Fruit fly (Drosophila melanogaster) whole organism, embryonic: ENCODE measurements around the gene CG44094.

ENCODE experiments used
- Atf-2 ChIP-seq: fragments of 200-800 bp; sonication (Bioruptor generic); optimal IDR thresholded peaks from 2 replicates; lab custom pipeline; 2016; ENCODE audit warnings: missing biosample characterization, missing genetic modification characterization
- Atf3 ChIP-seq: fragments of 200-800 bp; sonication (Bioruptor generic); optimal IDR thresholded peaks from 3 replicates; lab custom pipeline; 2016; ENCODE audit warnings: missing biosample characterization, missing genetic modification characterization
- Blimp-1 ChIP-seq: fragments of 200-800 bp; sonication (Bioruptor generic); optimal IDR thresholded peaks from 3 replicates; lab custom pipeline; 2018; ENCODE audit warnings: missing biosample characterization, missing genetic modification characterization, mild to moderate bottlenecking, moderate library complexity, missing genetic modification reagents
- CG10431 ChIP-seq: fragments of 200-800 bp; sonication (Bioruptor generic); optimal IDR thresholded peaks from 3 replicates; lab custom pipeline; 2018; ENCODE audit warnings: missing biosample characterization, mild to moderate bottlenecking, missing genetic modification characterization
- CG10654 ChIP-seq: fragments of 200-800 bp; sonication (Bioruptor generic); optimal IDR thresholded peaks from 2 replicates; lab custom pipeline; 2016; ENCODE audit warnings: missing biosample characterization, missing genetic modification characterization
- CG12155 ChIP-seq: fragments of 200-800 bp; sonication (Bioruptor generic); optimal IDR thresholded peaks from 3 replicates; lab custom pipeline; 2016; ENCODE audit warnings: missing biosample characterization, missing genetic modification characterization
- CG13624 ChIP-seq: fragments of 200-800 bp; sonication (Bioruptor generic); optimal IDR thresholded peaks from 2 replicates; lab custom pipeline; 2016; ENCODE audit warnings: missing biosample characterization, missing genetic modification characterization
- CG13775 ChIP-seq: fragments of 200-800 bp; sonication (Bioruptor generic); optimal IDR thresholded peaks from 3 replicates; lab custom pipeline; 2017; ENCODE audit warnings: missing biosample characterization, mild to moderate bottlenecking, missing genetic modification characterization
- CG14710 ChIP-seq: fragments of 200-800 bp; sonication (Bioruptor generic); optimal IDR thresholded peaks from 3 replicates; lab custom pipeline; 2019; ENCODE audit warnings: missing biosample characterization, mild to moderate bottlenecking, missing genetic modification characterization, moderate library complexity
- CG15514 ChIP-seq: fragments of 200-800 bp; sonication (Bioruptor generic); optimal IDR thresholded peaks from 3 replicates; lab custom pipeline; 2017; ENCODE audit warnings: missing biosample characterization, missing genetic modification characterization, mild to moderate bottlenecking, moderate library complexity, missing genetic modification reagents
- CG15601 ChIP-seq: fragments of 200-800 bp; sonication (Bioruptor generic); optimal IDR thresholded peaks from 3 replicates; lab custom pipeline; 2019; ENCODE audit warnings: missing biosample characterization, mild to moderate bottlenecking, missing genetic modification characterization, moderate library complexity
- CG1603 ChIP-seq: fragments of 200-800 bp; sonication (Bioruptor generic); optimal IDR thresholded peaks from 2 replicates; lab custom pipeline; 2019; ENCODE audit warnings: missing biosample characterization, mild to moderate bottlenecking, missing genetic modification characterization, moderate library complexity
- CG16813 ChIP-seq: fragments of 200-800 bp; sonication (Bioruptor generic); IDR thresholded peaks from 3 replicates; pipeline ENCODE4 v1.3.6; 2022; ENCODE audit warnings: missing biosample characterization, missing genetic modification characterization; ENCODE audit not compliant: partially characterized antibody
- CG17186 ChIP-seq: fragments of 200-800 bp; sonication (Bioruptor generic); optimal IDR thresholded peaks from 3 replicates; lab custom pipeline; 2017; ENCODE audit warnings: missing biosample characterization, missing genetic modification reagents, missing genetic modification characterization
- CG18619 ChIP-seq: fragments of 200-800 bp; sonication (Bioruptor generic); optimal IDR thresholded peaks from 3 replicates; lab custom pipeline; 2017; ENCODE audit warnings: missing biosample characterization, mild to moderate bottlenecking, missing genetic modification characterization
- CG2120 ChIP-seq: fragments of 200-800 bp; sonication (Bioruptor generic); optimal IDR thresholded peaks from 3 replicates; lab custom pipeline; 2016; ENCODE audit warnings: missing biosample characterization, missing genetic modification characterization
- CG2202 ChIP-seq: fragments of 200-800 bp; sonication (Bioruptor generic); optimal IDR thresholded peaks from 2 replicates; lab custom pipeline; 2018; ENCODE audit warnings: missing biosample characterization, mild to moderate bottlenecking, missing genetic modification characterization
- CG2712 ChIP-seq: fragments of 200-800 bp; optimal IDR thresholded peaks from 3 replicates; lab custom pipeline; 2019; ENCODE audit warnings: missing biosample characterization, mild to moderate bottlenecking, missing genetic modification characterization, moderate library complexity
- CG30020 ChIP-seq: fragments of 200-800 bp; optimal IDR thresholded peaks from 2 replicates; lab custom pipeline; 2019; ENCODE audit warnings: missing biosample characterization, mild to moderate bottlenecking, missing genetic modification characterization, moderate library complexity
- CG33213 ChIP-seq: fragments of 200-800 bp; sonication (Bioruptor generic); optimal IDR thresholded peaks from 3 replicates; lab custom pipeline; 2016; ENCODE audit warnings: missing biosample characterization, missing genetic modification characterization
- CG3726 ChIP-seq: fragments of 200-800 bp; sonication (Bioruptor generic); IDR thresholded peaks from 3 replicates; pipeline ENCODE4, ENCODE4 v1.3.6; 2022; ENCODE audit warnings: missing biosample characterization, missing genetic modification characterization
- CG6854 ChIP-seq: fragments of 200-800 bp; sonication (Bioruptor generic); optimal IDR thresholded peaks from 3 replicates; lab custom pipeline; 2017; ENCODE audit warnings: missing biosample characterization, mild to moderate bottlenecking, missing genetic modification characterization
- CG9817 ChIP-seq: fragments of 200-800 bp; sonication (Bioruptor generic); optimal IDR thresholded peaks from 2 replicates; lab custom pipeline; 2018; ENCODE audit warnings: missing biosample characterization, mild to moderate bottlenecking, missing genetic modification characterization, moderate library complexity
- CHES-1-like ChIP-seq: fragments of 200-800 bp; sonication (Bioruptor generic); optimal IDR thresholded peaks from 2 replicates; lab custom pipeline; 2016; ENCODE audit warnings: missing biosample characterization, missing genetic modification characterization
- D ChIP-seq, 2 experiments: fragments of 200-800 bp in 1 of 2; fragments of >200 bp in 1 of 2; sonication (Bioruptor generic) in 1 of 2; optimal IDR thresholded peaks; 2 replicates in 1 of 2; 3 replicates in 1 of 2; lab custom pipeline; 2017; ENCODE audit warnings: mild to moderate bottlenecking in 1 of 2, missing biosample characterization in 1 of 2, missing genetic modification characterization in 1 of 2, missing genetic modification reagents in 1 of 2
- Dll ChIP-seq: fragments of 200-800 bp; sonication (Bioruptor generic); IDR thresholded peaks from 4 replicates; pipeline ENCODE4 v1.3.6; 2022; ENCODE audit warnings: missing biosample characterization, missing genetic modification characterization; ENCODE audit not compliant: partially characterized antibody
- ERR ChIP-seq: fragments of 200-800 bp; sonication (Bioruptor generic); optimal IDR thresholded peaks from 2 replicates; lab custom pipeline; 2016; ENCODE audit warnings: missing biosample characterization, missing genetic modification characterization
- Gug ChIP-seq: fragments of 200-800 bp; sonication (Bioruptor generic); IDR thresholded peaks from 4 replicates; pipeline ENCODE4 v1.3.6; 2022; ENCODE audit warnings: missing biosample characterization, missing genetic modification characterization
- Hr39 ChIP-seq: fragments of >200 bp; optimal IDR thresholded peaks from 2 replicates; lab custom pipeline; 2017
- Lpt ChIP-seq: fragments of >200 bp; optimal IDR thresholded peaks from 2 replicates; lab custom pipeline; 2018; ENCODE audit warnings: missing biosample characterization, missing genetic modification characterization
- Mad ChIP-seq: fragments of 200-800 bp; sonication (Bioruptor generic); optimal IDR thresholded peaks from 2 replicates; lab custom pipeline; 2016; ENCODE audit warnings: missing biosample characterization, missing genetic modification characterization
- PHDP ChIP-seq: fragments of 200-800 bp; sonication (Bioruptor generic); optimal IDR thresholded peaks from 3 replicates; lab custom pipeline; 2018; ENCODE audit warnings: missing biosample characterization, mild to moderate bottlenecking, missing genetic modification characterization, moderate library complexity
- Ravus ChIP-seq: fragments of 200-800 bp; sonication (Bioruptor generic); IDR thresholded peaks from 2 replicates; pipeline ENCODE4 v1.3.6; 2022; ENCODE audit warnings: missing biosample characterization, missing genetic modification characterization
- Rx ChIP-seq: fragments of 200-800 bp; sonication (Bioruptor generic); IDR thresholded peaks from 2 replicates; pipeline ENCODE4 v1.3.6; 2022; ENCODE audit warnings: missing biosample characterization, missing genetic modification characterization
- Ssrp ChIP-seq: fragments of 200-800 bp; sonication (Bioruptor generic); optimal IDR thresholded peaks from 2 replicates; lab custom pipeline; 2018; ENCODE audit warnings: missing biosample characterization, mild to moderate bottlenecking, missing genetic modification characterization, moderate library complexity
- cas ChIP-seq: fragments of 200-800 bp; sonication (Bioruptor generic); IDR thresholded peaks from 2 replicates; pipeline ENCODE4 v1.3.6; 2022; ENCODE audit warnings: missing biosample characterization, missing genetic modification characterization
- chif ChIP-seq, 2 experiments: fragments of 200-800 bp; sonication (Bioruptor generic); optimal IDR thresholded peaks; 3 replicates each; lab custom pipeline; 2016; ENCODE audit warnings: missing biosample characterization in 2 of 2, missing genetic modification characterization in 2 of 2
- da ChIP-seq: fragments of 200-800 bp; sonication (Bioruptor generic); optimal IDR thresholded peaks from 2 replicates; lab custom pipeline; 2016; ENCODE audit warnings: missing biosample characterization, missing genetic modification characterization
- dm ChIP-seq: fragments of 200-800 bp; sonication (Bioruptor generic); optimal IDR thresholded peaks from 3 replicates; lab custom pipeline; 2016; ENCODE audit warnings: missing biosample characterization, missing genetic modification characterization
- grn ChIP-seq: fragments of 200-800 bp; sonication (Bioruptor generic); optimal IDR thresholded peaks from 3 replicates; lab custom pipeline; 2017; ENCODE audit warnings: missing biosample characterization, missing genetic modification characterization
- jumu ChIP-seq: fragments of 200-800 bp; sonication (Bioruptor generic); optimal IDR thresholded peaks from 3 replicates; lab custom pipeline; 2016; ENCODE audit warnings: missing biosample characterization, missing genetic modification characterization
- mam ChIP-seq: fragments of 200-800 bp; sonication (Bioruptor generic); optimal IDR thresholded peaks from 3 replicates; lab custom pipeline; 2016; ENCODE audit warnings: missing biosample characterization, missing genetic modification characterization
- phol ChIP-seq: fragments of 200-800 bp; sonication (Bioruptor generic); optimal IDR thresholded peaks from 3 replicates; lab custom pipeline; 2018; ENCODE audit warnings: missing biosample characterization, mild to moderate bottlenecking, missing genetic modification characterization, moderate library complexity
- pnt ChIP-seq: fragments of 200-800 bp; sonication (Bioruptor generic); optimal IDR thresholded peaks from 3 replicates; lab custom pipeline; 2016; ENCODE audit warnings: missing biosample characterization, missing genetic modification characterization
- salm ChIP-seq: fragments of 200-800 bp; sonication (Bioruptor generic); optimal IDR thresholded peaks from 2 replicates; lab custom pipeline; 2018; ENCODE audit warnings: missing biosample characterization, mild to moderate bottlenecking, missing genetic modification characterization
- slou ChIP-seq: fragments of 200-800 bp; sonication (Bioruptor generic); optimal IDR thresholded peaks from 3 replicates; lab custom pipeline; 2016; ENCODE audit warnings: missing biosample characterization, missing genetic modification characterization
- sob ChIP-seq: fragments of 200-800 bp; sonication (Bioruptor generic); IDR thresholded peaks from 2 replicates; pipeline ENCODE4 v1.3.6; 2022; ENCODE audit warnings: missing biosample characterization, missing genetic modification characterization
- sqz ChIP-seq: fragments of 200-800 bp; sonication (Bioruptor generic); optimal IDR thresholded peaks from 3 replicates; lab custom pipeline; 2018; ENCODE audit warnings: missing biosample characterization, mild to moderate bottlenecking, missing genetic modification characterization
- zfh1 ChIP-seq: fragments of 200-800 bp; sonication (Bioruptor generic); IDR thresholded peaks from 3 replicates; pipeline ENCODE4 v1.3.6; 2022; ENCODE audit warnings: missing biosample characterization, missing genetic modification characterization

CG44094 gene

dm6 chr3R:14608892-14609692, 32.7 kb upstream of the CG44094 start, which contains the start of gene CG14853 (continued):
- peak; percentile 83 for TF ChIP-seq CG15601 (tag; lab: Kevin White, UChicago)
- peak; percentile 92 for TF ChIP-seq Ssrp (tag; lab: Kevin White, UChicago)
- TF ChIP-seq sob (GFP tag; lab: Robert Waterston, UW): peak; percentile 66
- TF ChIP-seq Dll (GFP tag; lab: Robert Waterston, UW): no peak
- TF ChIP-seq CG12155: peak; percentile 73
- TF ChIP-seq CG2202 (tag; lab: Kevin White, UChicago): peak; percentile 12
- no peak for TF ChIP-seq CG13624
- peak; percentile 48 for TF ChIP-seq CG9817 (tag; lab: Kevin White, UChicago)
- TF ChIP-seq CG13775 (GFP tag; lab: Kevin White, UChicago): peak; percentile 71
- TF ChIP-seq slou (GFP tag; lab: Kevin White, UChicago): peak; percentile 68
- TF ChIP-seq Atf3 (GFP tag; lab: Kevin White, UChicago): no peak
- TF ChIP-seq grn (GFP tag; lab: Kevin White, UChicago): peak; percentile 34
- peak; percentile 3 for TF ChIP-seq CHES-1-like
- TF ChIP-seq PHDP: peak; percentile 94
- peak; percentile 83 for TF ChIP-seq phol (tag; lab: Kevin White, UChicago)
- no peak for TF ChIP-seq da (GFP tag; lab: Kevin White, UChicago)
- TF ChIP-seq CG17186: peak; percentile 40
- no peak for TF ChIP-seq CG30020
- 0 out of 2 replicates have a peak, but pooled peaks have one; percentile 21 for TF ChIP-seq cas (GFP tag; lab: Robert Waterston, UW)
- peak; percentile 77 for TF ChIP-seq CG2120 (GFP tag; lab: Kevin White, UChicago)
- no peak for TF ChIP-seq ERR (GFP tag; lab: Kevin White, UChicago)
- TF ChIP-seq Lpt (GFP tag; lab: Kevin White, UChicago): no peak
- TF ChIP-seq D (optimal IDR thresholded peaks at IDR 0.05; lab: Kevin White, UChicago): no peak
- peak; percentile 52 for TF ChIP-seq D (GFP tag; optimal IDR thresholded peaks at IDR 0.05; lab: Kevin White, UChicago)
- no peak for TF ChIP-seq CG3726 (GFP tag; lab: Robert Waterston, UW)
- no peak for TF ChIP-seq Hr39
- TF ChIP-seq Mad (GFP tag; lab: Kevin White, UChicago): no peak
- no peak for TF ChIP-seq salm (tag; lab: Kevin White, UChicago)
- TF ChIP-seq CG15514 (GFP tag; lab: Kevin White, UChicago): peak; percentile 64
- TF ChIP-seq CG18619 (GFP tag; lab: Kevin White, UChicago): peak; percentile 73
- no peak for TF ChIP-seq CG16813 (GFP tag; lab: Robert Waterston, UW)
- no peak for TF ChIP-seq CG33213 (GFP tag; lab: Kevin White, UChicago)
- TF ChIP-seq Gug (GFP tag; lab: Robert Waterston, UW): peak; percentile 52; the same call in 2 of the 4 replicates
- peak; percentile 45 for TF ChIP-seq CG14710 (tag; lab: Kevin White, UChicago)
- peak; percentile 39 for TF ChIP-seq mam (GFP tag; lab: Kevin White, UChicago)
- peak; percentile 77 for TF ChIP-seq zfh1 (GFP tag; lab: Robert Waterston, UW)
- TF ChIP-seq Blimp-1 (GFP tag; lab: Kevin White, UChicago): peak; percentile 77
- TF ChIP-seq dm (GFP tag; lab: Kevin White, UChicago): no peak
- peak; percentile 4 to 14 for TF ChIP-seq chif (GFP tag; optimal IDR thresholded peaks at IDR 0.05; lab: Kevin White, UChicago)
- TF ChIP-seq Atf-2 (GFP tag; lab: Kevin White, UChicago): no peak
- TF ChIP-seq CG1603: peak; percentile 70
- TF ChIP-seq sqz (GFP tag; lab: Kevin White, UChicago): peak; percentile 50
- no peak for TF ChIP-seq pnt (GFP tag; lab: Kevin White, UChicago)
- TF ChIP-seq CG2712 (tag; lab: Kevin White, UChicago): peak; percentile 92
- no peak for TF ChIP-seq jumu (GFP tag; lab: Kevin White, UChicago)
- TF ChIP-seq CG6854 (GFP tag; lab: Kevin White, UChicago): peak; percentile 61
- peak; percentile 39 for TF ChIP-seq Ravus (GFP tag; lab: Robert Waterston, UW)
- peak; percentile 64 for TF ChIP-seq CG10431 (GFP tag; lab: Kevin White, UChicago)
- peak; percentile 61 for TF ChIP-seq Rx (GFP tag; lab: Robert Waterston, UW)
- peak; percentile 55 for TF ChIP-seq CG10654
